Fruit fly (Drosophila melanogaster): ENCODE measurements around the gene Ahcy.

DNA sequence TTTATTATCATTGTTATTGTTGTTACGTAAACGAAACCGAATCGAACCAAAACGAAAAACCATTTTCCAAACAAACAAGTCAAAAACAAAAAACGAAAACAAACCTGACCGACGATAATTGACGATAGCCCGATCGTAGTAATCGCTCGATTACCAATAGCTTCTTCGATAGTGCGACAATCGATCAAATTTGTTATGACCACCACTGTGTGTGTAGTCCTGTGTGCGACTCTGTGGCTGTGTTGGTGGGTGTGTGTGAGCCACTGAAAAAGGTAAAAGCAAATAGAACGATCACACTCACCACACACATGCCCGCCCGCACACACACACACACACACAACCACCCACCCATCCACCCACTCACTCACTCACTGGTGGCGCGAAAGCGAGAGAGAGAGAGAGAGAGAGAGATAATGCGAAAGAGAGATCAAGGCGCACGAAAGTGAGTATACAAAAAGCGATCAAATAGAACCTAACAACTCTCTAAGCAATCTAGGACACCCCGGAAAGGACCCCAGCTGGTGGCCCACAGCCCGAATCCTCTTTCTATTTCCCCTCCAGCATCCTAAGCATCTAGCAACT lies 34.5 kb downstream of the Ahcy start:
- TF ChIP-seq CG7045 (GFP tag; optimal IDR thresholded peaks at IDR 0.05) = no peak
- no peak for TF ChIP-seq Clk (GFP tag; optimal IDR thresholded peaks at IDR 0.05)
- no peak for TF ChIP-seq pad (GFP tag; optimal IDR thresholded peaks at IDR 0.05)
- TF ChIP-seq CG1620 (GFP tag; optimal IDR thresholded peaks at IDR 0.05) = no peak
- TF ChIP-seq CG5204 (GFP tag; optimal IDR thresholded peaks at IDR 0.05) = no peak
- no peak for TF ChIP-seq kay (GFP tag; ENCODE audit: borderline replicate concordance)
- TF ChIP-seq toe (GFP tag; optimal IDR thresholded peaks at IDR 0.05) = no peak
- no peak for TF ChIP-seq CG7101 (tag; optimal IDR thresholded peaks at IDR 0.05)
- no peak for TF ChIP-seq CG14711 (tag; optimal IDR thresholded peaks at IDR 0.05)
- TF ChIP-seq bab1 (GFP tag; optimal IDR thresholded peaks at IDR 0.05) = no peak

Measured in whole organism, adult.